Worm (Caenorhabditis elegans) whole organism, L2 larva: ENCODE measurements around the gene C31E10.5.
"Not testable (repeated sequence)": the region's sequence is repeated elsewhere in the genome, so short reads cannot be mapped to it uniquely, and the experiment has no call there.

Experiments
- C34F6.9 ChIP-seq: fragments of 150-350 bp; optimal IDR thresholded peaks from 2 replicates; lab custom pipeline; 2014; ENCODE audit warnings: missing biosample characterization, missing genetic modification characterization
- F13H6.1 ChIP-seq: sonication (generic microtip); optimal IDR thresholded peaks from 2 replicates; lab custom pipeline; 2016; ENCODE audit warnings: missing genetic modification characterization, missing compliant biosample characterization
- Y55F3AM.14 ChIP-seq: fragments of 200-800 bp; sonication (Bioruptor generic); optimal IDR thresholded peaks from 2 replicates; lab custom pipeline; 2018; ENCODE audit warnings: mild to moderate bottlenecking, missing genetic modification characterization, missing compliant biosample characterization
- ZK546.5 ChIP-seq: sonication (generic microtip); optimal IDR thresholded peaks from 2 replicates; lab custom pipeline; 2017; ENCODE audit warnings: missing biosample characterization, missing genetic modification characterization
- alr-1 ChIP-seq: fragments of 150-350 bp; optimal IDR thresholded peaks from 2 replicates; lab custom pipeline; 2014; ENCODE audit warnings: missing biosample characterization, missing genetic modification characterization
- aly-2 ChIP-seq: fragments of 150-350 bp; optimal IDR thresholded peaks from 2 replicates; lab custom pipeline; 2014; ENCODE audit warnings: missing biosample characterization, missing genetic modification characterization
- blmp-1 ChIP-seq: sonication (generic microtip); optimal IDR thresholded peaks from 2 replicates; lab custom pipeline; 2017; ENCODE audit warnings: missing genetic modification characterization, mild to moderate bottlenecking, missing compliant biosample characterization, antibody characterized with exemption, moderate library complexity; ENCODE audit not compliant: insufficient read depth
- ceh-16 ChIP-seq: fragments of 150-350 bp; optimal IDR thresholded peaks from 2 replicates; lab custom pipeline; 2014; ENCODE audit warnings: missing biosample characterization, missing genetic modification characterization
- ceh-82 ChIP-seq: fragments of 150-350 bp; optimal IDR thresholded peaks from 2 replicates; lab custom pipeline; 2014; ENCODE audit warnings: missing biosample characterization, missing genetic modification characterization
- crh-2 ChIP-seq: sonication (generic microtip); optimal IDR thresholded peaks from 2 replicates; lab custom pipeline; 2017; ENCODE audit warnings: missing biosample characterization, missing genetic modification characterization
- egl-27 ChIP-seq: sonication (generic microtip); optimal IDR thresholded peaks from 3 replicates; lab custom pipeline; 2017; ENCODE audit warnings: missing biosample characterization, missing genetic modification reagents, missing genetic modification characterization
- elt-1 ChIP-seq: fragments of 150-350 bp; optimal IDR thresholded peaks from 2 replicates; lab custom pipeline; 2014; ENCODE audit warnings: missing biosample characterization, missing genetic modification characterization
- fos-1 ChIP-seq: fragments of 150-350 bp; optimal IDR thresholded peaks from 2 replicates; lab custom pipeline; 2014; ENCODE audit warnings: missing biosample characterization, missing genetic modification characterization
- gmeb-1 ChIP-seq: fragments of 150-350 bp; optimal IDR thresholded peaks from 2 replicates; lab custom pipeline; 2014; ENCODE audit warnings: missing biosample characterization, missing genetic modification characterization
- lin-11 ChIP-seq: fragments of 150-350 bp; sonication (generic microtip); optimal IDR thresholded peaks from 2 replicates; lab custom pipeline; 2014; ENCODE audit warnings: missing biosample characterization, missing genetic modification characterization, inconsistent platforms, mixed read lengths
- lin-13 ChIP-seq: fragments of 150-350 bp; optimal IDR thresholded peaks from 2 replicates; lab custom pipeline; 2014; ENCODE audit warnings: missing biosample characterization, missing genetic modification reagents, missing genetic modification characterization
- lin-39 ChIP-seq: fragments of 150-350 bp; optimal IDR thresholded peaks from 2 replicates; lab custom pipeline; 2014; ENCODE audit warnings: missing biosample characterization, missing genetic modification reagents, missing genetic modification characterization
- lsy-2 ChIP-seq, 2 experiments: fragments of 150-350 bp in 1 of 2; sonication (generic microtip) in 1 of 2; optimal IDR thresholded peaks; 2 replicates each; lab custom pipeline; 2014 to 2017; ENCODE audit warnings: missing biosample characterization in 2 of 2, missing genetic modification characterization in 2 of 2
- mab-5 ChIP-seq: fragments of 150-350 bp; optimal IDR thresholded peaks from 2 replicates; lab custom pipeline; 2014; ENCODE audit warnings: missing biosample characterization, missing genetic modification characterization
- mbf-1 ChIP-seq: sonication (generic microtip); optimal IDR thresholded peaks from 2 replicates; lab custom pipeline; 2017; ENCODE audit warnings: missing biosample characterization, missing genetic modification characterization
- mdl-1 ChIP-seq, 2 experiments: fragments of 150-350 bp in 1 of 2; sonication (generic microtip) in 1 of 2; optimal IDR thresholded peaks; 2 replicates each; lab custom pipeline; 2017; ENCODE audit warnings: missing biosample characterization in 2 of 2, missing genetic modification characterization in 2 of 2
- nhr-129 ChIP-seq: fragments of 150-350 bp; optimal IDR thresholded peaks from 2 replicates; lab custom pipeline; 2014; ENCODE audit warnings: missing biosample characterization, missing genetic modification characterization
- nhr-21 ChIP-seq: fragments of 150-350 bp; optimal IDR thresholded peaks from 2 replicates; lab custom pipeline; 2014; ENCODE audit warnings: missing biosample characterization, missing genetic modification characterization
- nhr-237 ChIP-seq: fragments of 150-350 bp; optimal IDR thresholded peaks from 2 replicates; lab custom pipeline; 2014; ENCODE audit warnings: missing biosample characterization, missing genetic modification characterization
- nhr-25 ChIP-seq: fragments of 150-350 bp; sonication (generic microtip); optimal IDR thresholded peaks from 3 replicates; lab custom pipeline; 2014; ENCODE audit warnings: missing biosample characterization, missing genetic modification characterization
- nhr-6 ChIP-seq: fragments of 150-350 bp; optimal IDR thresholded peaks from 2 replicates; lab custom pipeline; 2014; ENCODE audit warnings: missing biosample characterization, missing genetic modification characterization
- sem-4 ChIP-seq: fragments of 150-350 bp; optimal IDR thresholded peaks from 2 replicates; lab custom pipeline; 2014; ENCODE audit warnings: missing biosample characterization, missing genetic modification reagents, missing genetic modification characterization
- skn-1 ChIP-seq: sonication (generic microtip); optimal IDR thresholded peaks from 2 replicates; lab custom pipeline; 2017; ENCODE audit warnings: missing biosample characterization, missing genetic modification characterization
- sma-3 ChIP-seq: sonication (generic microtip); optimal IDR thresholded peaks from 2 replicates; lab custom pipeline; 2016; ENCODE audit warnings: missing genetic modification reagents, missing genetic modification characterization, missing compliant biosample characterization
- sma-9 ChIP-seq, 2 experiments: fragments of 150-350 bp in 1 of 2; sonication (generic microtip) in 1 of 2; optimal IDR thresholded peaks; 2 replicates each; lab custom pipeline; 2014 to 2016; ENCODE audit warnings: missing genetic modification characterization in 2 of 2, mild to moderate bottlenecking in 1 of 2, missing biosample characterization in 1 of 2, missing compliant biosample characterization in 1 of 2, missing genetic modification reagents in 1 of 2, moderate library complexity in 1 of 2
- unc-55 ChIP-seq: fragments of 150-350 bp; sonication (generic microtip); optimal IDR thresholded peaks from 3 replicates; lab custom pipeline; 2014; ENCODE audit warnings: missing biosample characterization, missing genetic modification reagents, missing genetic modification characterization
- unc-62 ChIP-seq: fragments of 150-350 bp; optimal IDR thresholded peaks from 2 replicates; lab custom pipeline; 2014; ENCODE audit warnings: missing biosample characterization, missing genetic modification reagents, missing genetic modification characterization
- zag-1 ChIP-seq: fragments of 150-350 bp; optimal IDR thresholded peaks from 2 replicates; lab custom pipeline; 2014; ENCODE audit warnings: missing biosample characterization, missing genetic modification characterization
- ztf-4 ChIP-seq: fragments of 150-350 bp; optimal IDR thresholded peaks from 2 replicates; lab custom pipeline; 2014; ENCODE audit warnings: missing biosample characterization, missing genetic modification characterization

The C31E10.5 gene

DNA sequence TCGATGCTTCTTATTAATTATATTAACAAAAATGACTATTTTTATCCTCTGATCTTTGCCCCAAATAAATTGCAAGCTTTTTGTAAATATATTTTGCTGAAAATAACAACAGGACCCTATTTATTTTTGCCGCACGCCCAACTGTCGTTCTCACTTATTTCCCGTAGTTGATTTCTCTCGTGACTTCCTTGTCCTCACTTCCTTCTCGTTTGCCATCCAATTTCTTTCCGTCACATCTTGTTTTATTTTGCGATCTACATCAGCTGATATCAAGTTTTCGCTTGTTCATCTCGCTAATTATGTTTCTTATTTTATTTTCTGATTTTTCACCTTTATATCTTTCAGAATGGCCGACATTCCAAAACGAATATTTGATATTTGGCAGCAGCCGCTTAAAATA is 20.3 kb downstream of the C31E10.5 start, which contains the start of gene F48F7.5 (continued):
- TF ChIP-seq alr-1, result no peak

DNA sequence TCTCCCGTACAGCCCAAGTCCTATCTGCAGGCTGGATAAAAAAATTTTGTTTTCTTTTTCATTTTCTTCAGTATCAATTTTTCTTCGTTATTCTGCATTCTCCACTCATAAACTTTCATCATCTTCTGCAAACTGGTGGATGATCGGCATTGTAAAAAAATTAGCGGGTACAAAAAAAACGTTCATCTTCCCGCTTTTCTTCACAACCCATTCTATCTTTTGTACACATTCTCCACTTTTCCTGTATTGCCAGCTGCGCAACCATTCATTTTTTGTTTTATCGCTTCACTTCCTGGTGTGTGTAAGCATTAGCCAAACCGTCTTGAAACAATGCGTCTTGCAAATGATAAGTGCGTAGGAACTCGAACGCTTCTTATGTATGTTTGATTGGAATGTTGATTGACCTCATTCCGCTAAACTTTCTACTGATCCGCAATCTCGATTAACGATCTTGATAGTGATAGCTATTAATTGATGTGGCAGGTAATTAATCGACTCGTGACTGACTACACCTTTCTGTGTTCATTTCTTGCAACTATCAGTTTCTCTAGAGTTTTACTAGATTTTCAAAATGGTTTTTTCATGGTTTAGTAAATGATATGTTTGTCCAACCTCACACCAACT is 21.1 kb downstream of the C31E10.5 start:
- peak; percentile 52 for TF ChIP-seq fos-1 (tag; lab: Kevin White, UChicago)
- no peak for TF ChIP-seq aly-2
- peak; percentile 76 for TF ChIP-seq nhr-21 (tag; lab: Kevin White, UChicago)
- peak; percentile 59 for TF ChIP-seq elt-1
- peak; percentile 55 for TF ChIP-seq nhr-6 (tag; lab: Kevin White, UChicago)
- TF ChIP-seq unc-62 (GFP tag; lab: Kevin White, UChicago), result peak; percentile 69
- TF ChIP-seq egl-27 (tag; lab: Kevin White, UChicago), result peak; percentile 58
- TF ChIP-seq ceh-16 (tag; lab: Kevin White, UChicago), result peak; percentile 97
- TF ChIP-seq blmp-1 (tag; lab: Kevin White, UChicago), result peak; percentile 87
- peak; percentile 90 for TF ChIP-seq sma-9 (GFP tag; optimal IDR thresholded peaks at IDR 0.05; lab: Kevin White, UChicago)
- TF ChIP-seq sma-9 (tag; optimal IDR thresholded peaks at IDR 0.05; lab: Kevin White, UChicago), result no peak
- no peak for TF ChIP-seq lin-13 (GFP tag; lab: Kevin White, UChicago)
- no peak for TF ChIP-seq Y55F3AM.14
- no peak for TF ChIP-seq nhr-237 (tag; lab: Kevin White, UChicago)
- peak; percentile 55 for TF ChIP-seq nhr-25
- TF ChIP-seq skn-1, result no peak
- peak in 1 of 2 experiments; percentile 17 for TF ChIP-seq mdl-1 (tag; optimal IDR thresholded peaks at IDR 0.05; lab: Kevin White, UChicago)
- TF ChIP-seq sma-3 (GFP tag; lab: Kevin White, UChicago), result peak; percentile 61
- peak; percentile 37 for TF ChIP-seq sem-4
- no peak for TF ChIP-seq ZK546.5 (tag; lab: Kevin White, UChicago)
- no peak for TF ChIP-seq ceh-82 (tag; lab: Kevin White, UChicago)
- peak; percentile 13 for TF ChIP-seq mab-5 (tag; lab: Kevin White, UChicago)
- no peak for TF ChIP-seq lin-39
- no peak for TF ChIP-seq zag-1 (tag; lab: Kevin White, UChicago)
- TF ChIP-seq crh-2 (tag; lab: Kevin White, UChicago), result peak; percentile 42
- peak; percentile 14 for TF ChIP-seq gmeb-1

DNA sequence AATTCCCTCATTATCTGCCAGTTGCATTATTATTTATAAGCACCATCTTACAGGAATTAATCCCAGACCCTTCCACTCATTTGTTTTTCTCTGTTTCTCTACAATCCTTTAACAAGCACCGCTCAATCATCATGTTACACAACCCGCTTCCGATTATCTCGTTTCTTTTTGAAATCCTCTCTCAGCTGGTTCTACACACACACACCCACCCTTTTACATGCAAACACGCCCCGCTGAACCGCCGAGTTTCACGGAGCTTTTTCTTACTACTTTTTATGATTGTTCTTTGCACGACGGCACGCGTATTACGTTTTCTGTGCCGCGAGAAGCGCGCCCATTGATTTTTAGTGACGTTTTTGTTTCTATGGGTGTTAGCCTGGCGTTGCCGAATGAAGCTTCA is 21.9 kb downstream of the C31E10.5 start:
- TF ChIP-seq gmeb-1 (no peak), lin-11 (tag; lab: Kevin White, UChicago) (peak; percentile 31), sma-9 (GFP tag; optimal IDR thresholded peaks at IDR 0.05; lab: Kevin White, UChicago) (peak; percentile 56), sma-9 (tag; optimal IDR thresholded peaks at IDR 0.05; lab: Kevin White, UChicago) (no peak), skn-1 (no peak), nhr-129 (peak; percentile 63), Y55F3AM.14 (peak; percentile 48), lsy-2 (tag; optimal IDR thresholded peaks at IDR 0.05; lab: Kevin White, UChicago) (peak in 1 of 2 experiments; percentile 51), fos-1 (tag; lab: Kevin White, UChicago) (peak; percentile 16), ztf-4 (tag; lab: Kevin White, UChicago) (no peak), unc-55 (GFP tag; lab: Kevin White, UChicago) (peak; percentile 65), F13H6.1 (tag; lab: Kevin White, UChicago) (peak; percentile 68), crh-2 (tag; lab: Kevin White, UChicago) (peak; percentile 20), mdl-1 (tag; optimal IDR thresholded peaks at IDR 0.05; lab: Kevin White, UChicago) (peak in 1 of 2 experiments; percentile 11), sem-4 (peak; percentile 19), C34F6.9 (peak; percentile 57), mab-5 (tag; lab: Kevin White, UChicago) (peak; percentile 43), mbf-1 (no peak)
- TF ChIP-seq, all 48 proteins: peak for 13

DNA sequence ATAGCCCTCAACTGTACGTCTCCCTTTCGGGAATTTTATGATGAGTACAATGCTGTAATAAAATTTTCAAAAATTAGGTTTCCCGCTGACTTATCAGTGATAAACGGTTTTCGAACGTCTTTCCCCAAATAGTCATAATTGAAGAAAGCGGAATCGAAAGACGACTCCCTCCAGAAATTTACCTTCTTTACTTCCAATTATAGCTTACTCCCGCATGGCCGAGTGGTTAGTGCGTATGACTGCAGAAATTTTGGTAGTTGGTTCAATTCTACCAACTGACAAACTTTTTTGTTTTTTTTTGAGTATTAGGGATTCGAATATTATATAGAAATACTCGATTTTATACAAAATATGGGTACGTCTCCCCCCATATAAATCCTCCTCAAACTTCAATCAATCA is 22.5 kb downstream of the C31E10.5 start:
- TF ChIP-seq sma-9 (GFP tag; optimal IDR thresholded peaks at IDR 0.05; lab: Kevin White, UChicago), result peak; percentile 7
- not testable (repeated sequence) for TF ChIP-seq sma-9 (tag; optimal IDR thresholded peaks at IDR 0.05; lab: Kevin White, UChicago)
- TF ChIP-seq, all 48 proteins: peak for 1; not testable (repeated sequence) for 47
